Fruit fly (Drosophila melanogaster): Measurements from ENCODE around the gene CG12229.

Gene CG12229

dm6 chr3L:17411273-17411672 is 25.0 kb downstream of the CG12229 start:
- TF ChIP-seq CG6765 (GFP tag; optimal IDR thresholded peaks at IDR 0.05) (no peak), mirr (GFP tag; optimal IDR thresholded peaks at IDR 0.05) (peak; percentile 4), CG15479 (GFP tag; optimal IDR thresholded peaks at IDR 0.05) (peak; percentile 64)

- TF ChIP-seq CG18011 (GFP tag; optimal IDR thresholded peaks at IDR 0.05) (no peak), CG11696 (GFP tag; IDR thresholded peaks at IDR 0.05) (no peak), CG15479 (GFP tag; optimal IDR thresholded peaks at IDR 0.05) (peak; percentile 52), YL-1 (GFP tag; optimal IDR thresholded peaks at IDR 0.05) (no peak), tx (GFP tag; optimal IDR thresholded peaks at IDR 0.05) (no peak), ftz-f1 (GFP tag; optimal IDR thresholded peaks at IDR 0.05) (no peak), sd (tag; optimal IDR thresholded peaks at IDR 0.05) (peak; percentile 13), pros (GFP tag; optimal IDR thresholded peaks at IDR 0.05) (peak; percentile 55), CG4328 (GFP tag; optimal IDR thresholded peaks at IDR 0.05) (no peak), knrl (GFP tag; IDR thresholded peaks at IDR 0.05; ENCODE audit: partially characterized antibody) (0 out of 3 replicates have a peak, but pooled peaks have one; percentile 2), tll (GFP tag; optimal IDR thresholded peaks at IDR 0.05) (peak in 1 of 2 experiments; percentile 82), CG2120 (GFP tag; optimal IDR thresholded peaks at IDR 0.05) (no peak), kni (GFP tag; optimal IDR thresholded peaks at IDR 0.05) (peak; percentile 58), D (optimal IDR thresholded peaks at IDR 0.05) (peak; percentile 69), D (GFP tag; optimal IDR thresholded peaks at IDR 0.05) (no peak), D19A (tag; optimal IDR thresholded peaks at IDR 0.05) (no peak), eyg (GFP tag; optimal IDR thresholded peaks at IDR 0.05) (no peak), abd-A (tag; optimal IDR thresholded peaks at IDR 0.05) (peak; percentile 22), wor (GFP tag; IDR thresholded peaks at IDR 0.05) (no peak), CG4424 (GFP tag; optimal IDR thresholded peaks at IDR 0.05) (no peak), vvl (GFP tag; IDR thresholded peaks at IDR 0.05) (0 out of 2 replicates have a peak, but pooled peaks have one; percentile 2), zfh2 (GFP tag; optimal IDR thresholded peaks at IDR 0.05) (no peak), vfl (GFP tag; optimal IDR thresholded peaks at IDR 0.05) (no peak), CkIIα-i1 (GFP tag; IDR thresholded peaks at IDR 0.05) (no peak), CG7372 (GFP tag; IDR thresholded peaks at IDR 0.05) (no peak), ac (GFP tag; optimal IDR thresholded peaks at IDR 0.05) (peak; percentile 5), ci (GFP tag; IDR thresholded peaks at IDR 0.05) (0 out of 3 replicates have a peak, but pooled peaks have one; percentile 19), CG12769 (tag; optimal IDR thresholded peaks at IDR 0.05) (peak; percentile 60), CG14710 (tag; optimal IDR thresholded peaks at IDR 0.05) (no peak), cad (GFP tag; optimal IDR thresholded peaks at IDR 0.05) (peak; percentile 93), Max (GFP tag; optimal IDR thresholded peaks at IDR 0.05) (no peak), CG11247 (GFP tag; IDR thresholded peaks at IDR 0.05) (no peak), CG2678 (tag; optimal IDR thresholded peaks at IDR 0.05) (no peak), phol (tag; optimal IDR thresholded peaks at IDR 0.05) (no peak), chinmo (GFP tag; IDR thresholded peaks at IDR 0.05; ENCODE audit: partially characterized antibody) (0 out of 4 replicates have a peak, but pooled peaks have one; percentile 13), Spps (tag; optimal IDR thresholded peaks at IDR 0.05) (no peak), fd102C (GFP tag; optimal IDR thresholded peaks at IDR 0.05) (no peak), ranshi (GFP tag; IDR thresholded peaks at IDR 0.05) (no peak), CG6765 (GFP tag; optimal IDR thresholded peaks at IDR 0.05) (no peak), Dref (GFP tag; IDR thresholded peaks at IDR 0.05) (no peak), HLH3B (GFP tag; IDR thresholded peaks at IDR 0.05) (no peak), insv (GFP tag; optimal IDR thresholded peaks at IDR 0.05) (peak in 1 of 2 experiments; percentile 69), tio (GFP tag; optimal IDR thresholded peaks at IDR 0.05) (no peak), Elba2 (GFP tag; optimal IDR thresholded peaks at IDR 0.05) (peak; percentile 83), HLH4C (GFP tag; IDR thresholded peaks at IDR 0.05; ENCODE audit: partially characterized antibody) (no peak), az2 (GFP tag; optimal IDR thresholded peaks at IDR 0.05) (no peak), CG8388 (GFP tag; optimal IDR thresholded peaks at IDR 0.05) (no peak)
These were observed 28.6 kb downstream of the CG12229 start for dm6 chr3L:17407480-17408093.
